Worm (Caenorhabditis elegans) whole organism, mixed stage, embryonic: ENCODE results near the gene hpo-18.

Experiments used
- M03D4.4 ChIP-seq: sonication (generic microtip); optimal IDR thresholded peaks from 2 replicates; lab custom pipeline; 2017; ENCODE audit warnings: mild to moderate bottlenecking, missing genetic modification characterization, missing compliant biosample characterization
- ceh-39 ChIP-seq: fragments of 150-350 bp; optimal IDR thresholded peaks from 2 replicates; lab custom pipeline; 2014; ENCODE audit warnings: missing biosample characterization, missing genetic modification characterization
- ceh-43 ChIP-seq: fragments of 200-800 bp; sonication (Bioruptor generic); optimal IDR thresholded peaks from 2 replicates; lab custom pipeline; 2018; ENCODE audit warnings: mild to moderate bottlenecking, missing genetic modification characterization, moderate library complexity, missing compliant biosample characterization
- ceh-83 ChIP-seq: fragments of 200-800 bp; sonication (Bioruptor generic); optimal IDR thresholded peaks from 2 replicates; lab custom pipeline; 2018; ENCODE audit warnings: mild to moderate bottlenecking, missing genetic modification characterization, missing compliant biosample characterization
- ces-1 ChIP-seq: fragments of 150-350 bp; optimal IDR thresholded peaks from 2 replicates; lab custom pipeline; 2014; ENCODE audit warnings: missing biosample characterization, missing genetic modification reagents, missing genetic modification characterization
- cnd-1 ChIP-seq: fragments of 200-800 bp; sonication (Bioruptor generic); optimal IDR thresholded peaks from 2 replicates; lab custom pipeline; 2018; ENCODE audit warnings: mild to moderate bottlenecking, missing genetic modification characterization, missing compliant biosample characterization
- drap-1 ChIP-seq: fragments of 200-800 bp; sonication (Bioruptor generic); optimal IDR thresholded peaks from 3 replicates; lab custom pipeline; 2018; ENCODE audit warnings: mild to moderate bottlenecking, missing genetic modification characterization, missing compliant biosample characterization
- elt-1 ChIP-seq: sonication (generic microtip); optimal IDR thresholded peaks from 2 replicates; lab custom pipeline; 2017; ENCODE audit warnings: missing genetic modification characterization, mild to moderate bottlenecking, missing compliant biosample characterization, antibody characterized with exemption, moderate library complexity, borderline replicate concordance; ENCODE audit not compliant: insufficient read depth
- elt-3 ChIP-seq: fragments of 150-350 bp; optimal IDR thresholded peaks from 2 replicates; lab custom pipeline; 2014; ENCODE audit warnings: missing biosample characterization, missing genetic modification characterization
- flh-1 ChIP-seq: fragments of 200-800 bp; sonication (Bioruptor generic); optimal IDR thresholded peaks from 2 replicates; lab custom pipeline; 2018; ENCODE audit warnings: mild to moderate bottlenecking, missing genetic modification characterization, moderate library complexity, missing compliant biosample characterization
- ham-2 ChIP-seq: fragments of 200-800 bp; sonication (Bioruptor generic); optimal IDR thresholded peaks from 2 replicates; lab custom pipeline; 2018; ENCODE audit warnings: mild to moderate bottlenecking, missing genetic modification characterization, missing compliant biosample characterization
- hlh-1 ChIP-seq: fragments of 150-350 bp; optimal IDR thresholded peaks from 2 replicates; lab custom pipeline; 2014; ENCODE audit warnings: missing biosample characterization, missing genetic modification reagents, missing genetic modification characterization
- lin-13 ChIP-seq: fragments of 150-350 bp; optimal IDR thresholded peaks from 2 replicates; lab custom pipeline; 2014; ENCODE audit warnings: missing biosample characterization, missing genetic modification characterization
- lin-32 ChIP-seq: fragments of 200-800 bp; sonication (Bioruptor generic); optimal IDR thresholded peaks from 2 replicates; lab custom pipeline; 2018; ENCODE audit warnings: mild to moderate bottlenecking, missing genetic modification characterization, missing compliant biosample characterization
- lsy-2 ChIP-seq: fragments of 150-350 bp; optimal IDR thresholded peaks from 2 replicates; lab custom pipeline; 2014; ENCODE audit warnings: missing biosample characterization, missing genetic modification characterization
- mab-5 ChIP-seq: fragments of 150-350 bp; optimal IDR thresholded peaks from 2 replicates; lab custom pipeline; 2014; ENCODE audit warnings: missing biosample characterization, missing genetic modification characterization
- mep-1 ChIP-seq: fragments of 150-350 bp; optimal IDR thresholded peaks from 2 replicates; lab custom pipeline; 2017; ENCODE audit warnings: missing biosample characterization, missing genetic modification reagents, missing genetic modification characterization, inconsistent platforms
- mls-2 ChIP-seq: sonication (generic microtip); optimal IDR thresholded peaks from 2 replicates; lab custom pipeline; 2016; ENCODE audit warnings: mild to moderate bottlenecking, missing genetic modification characterization, moderate library complexity, missing compliant biosample characterization
- nhr-12 ChIP-seq: fragments of 150-350 bp; optimal IDR thresholded peaks from 2 replicates; lab custom pipeline; 2014; ENCODE audit warnings: missing biosample characterization, missing genetic modification characterization
- nhr-2 ChIP-seq: fragments of 150-350 bp; optimal IDR thresholded peaks from 2 replicates; lab custom pipeline; 2014; ENCODE audit warnings: missing biosample characterization, missing genetic modification characterization
- nhr-237 ChIP-seq: fragments of 150-350 bp; optimal IDR thresholded peaks from 2 replicates; lab custom pipeline; 2014; ENCODE audit warnings: missing biosample characterization, missing genetic modification characterization
- nhr-28 ChIP-seq: fragments of 150-350 bp; optimal IDR thresholded peaks from 2 replicates; lab custom pipeline; 2014; ENCODE audit warnings: missing biosample characterization, missing genetic modification characterization
- nhr-76 ChIP-seq: sonication (generic microtip); optimal IDR thresholded peaks from 2 replicates; lab custom pipeline; 2017; ENCODE audit warnings: missing biosample characterization, missing genetic modification characterization
- pha-4 ChIP-seq: fragments of 150-350 bp; optimal IDR thresholded peaks from 2 replicates; lab custom pipeline; 2018; ENCODE audit warnings: missing biosample characterization, missing genetic modification reagents, missing genetic modification characterization
- snpc-4 ChIP-seq: fragments of 150-350 bp; optimal IDR thresholded peaks from 2 replicates; lab custom pipeline; 2014; ENCODE audit warnings: missing biosample characterization, missing genetic modification characterization
- sptf-1 ChIP-seq: sonication (generic microtip); optimal IDR thresholded peaks from 2 replicates; lab custom pipeline; 2017; ENCODE audit warnings: mild to moderate bottlenecking, missing genetic modification characterization, moderate library complexity, missing compliant biosample characterization
- unc-120 ChIP-seq: sonication (generic microtip); optimal IDR thresholded peaks from 2 replicates; lab custom pipeline; 2017; ENCODE audit warnings: missing genetic modification characterization, missing compliant biosample characterization; ENCODE audit not compliant: poor library complexity, severe bottlenecking
- unc-39 ChIP-seq: fragments of 150-350 bp; optimal IDR thresholded peaks from 2 replicates; lab custom pipeline; 2014; ENCODE audit warnings: missing biosample characterization, missing genetic modification characterization
- unc-62 ChIP-seq: fragments of 150-350 bp; optimal IDR thresholded peaks from 2 replicates; lab custom pipeline; 2014; ENCODE audit warnings: missing biosample characterization, missing genetic modification reagents, missing genetic modification characterization
- ztf-11 ChIP-seq: fragments of 150-350 bp; optimal IDR thresholded peaks from 2 replicates; lab custom pipeline; 2014; ENCODE audit warnings: missing biosample characterization, missing genetic modification characterization

hpo-18 gene

DNA sequence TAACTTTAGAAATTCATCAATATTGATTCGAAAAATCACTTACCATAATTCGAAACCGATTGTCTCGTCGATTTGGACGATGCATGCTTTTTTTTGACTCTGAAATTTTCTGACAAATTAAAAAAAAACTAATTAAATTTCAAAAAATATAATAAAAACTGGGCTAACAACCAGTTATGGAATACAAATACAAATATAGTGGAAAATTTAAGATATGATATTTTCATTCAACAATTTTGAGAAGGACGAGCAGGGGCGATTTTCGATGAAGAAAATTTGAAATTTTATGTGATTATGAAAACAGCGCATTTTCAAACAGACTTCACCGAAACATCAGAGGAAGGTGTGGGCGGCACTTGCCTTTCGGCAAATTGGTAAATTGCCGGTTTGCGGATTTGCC is 36.1 kb upstream of the hpo-18 start, which contains the start of gene F13A2.1:
TSS of gene F13A2.1 (minus strand) at position 101 of the 400 bp plus-strand sequence.
- TF ChIP-seq mls-2 (tag; lab: Kevin White, UChicago) = no peak
- no peak for TF ChIP-seq unc-120 (tag; lab: Kevin White, UChicago)
- no peak for TF ChIP-seq nhr-12
- no peak for TF ChIP-seq elt-3 (tag; lab: Kevin White, UChicago)
- no peak for TF ChIP-seq snpc-4 (tag; lab: Kevin White, UChicago)
- TF ChIP-seq unc-62 (GFP tag; lab: Kevin White, UChicago) = no peak
- TF ChIP-seq cnd-1 (tag; lab: Kevin White, UChicago) = no peak
- TF ChIP-seq nhr-28 (tag; lab: Kevin White, UChicago) = no peak
- TF ChIP-seq lin-32 (GFP tag; lab: Kevin White, UChicago) = no peak

ce11 chrV:4377622-4378021 is 31.4 kb upstream of the hpo-18 start, which contains the start of gene F32D1.8:
Gene F32D1.8 (minus strand): TSS chrV:4377722.
- TF ChIP-seq ztf-11 (tag; lab: Kevin White, UChicago) (no peak), cnd-1 (tag; lab: Kevin White, UChicago) (no peak), lsy-2 (tag; lab: Kevin White, UChicago) (no peak), flh-1 (no peak), ceh-43 (GFP tag; lab: Kevin White, UChicago) (no peak), hlh-1 (tag; lab: Kevin White, UChicago) (no peak), ceh-39 (tag; lab: Kevin White, UChicago) (no peak), unc-39 (tag; lab: Kevin White, UChicago) (no peak), nhr-76 (tag; lab: Kevin White, UChicago) (no peak), lin-13 (no peak)

DNA sequence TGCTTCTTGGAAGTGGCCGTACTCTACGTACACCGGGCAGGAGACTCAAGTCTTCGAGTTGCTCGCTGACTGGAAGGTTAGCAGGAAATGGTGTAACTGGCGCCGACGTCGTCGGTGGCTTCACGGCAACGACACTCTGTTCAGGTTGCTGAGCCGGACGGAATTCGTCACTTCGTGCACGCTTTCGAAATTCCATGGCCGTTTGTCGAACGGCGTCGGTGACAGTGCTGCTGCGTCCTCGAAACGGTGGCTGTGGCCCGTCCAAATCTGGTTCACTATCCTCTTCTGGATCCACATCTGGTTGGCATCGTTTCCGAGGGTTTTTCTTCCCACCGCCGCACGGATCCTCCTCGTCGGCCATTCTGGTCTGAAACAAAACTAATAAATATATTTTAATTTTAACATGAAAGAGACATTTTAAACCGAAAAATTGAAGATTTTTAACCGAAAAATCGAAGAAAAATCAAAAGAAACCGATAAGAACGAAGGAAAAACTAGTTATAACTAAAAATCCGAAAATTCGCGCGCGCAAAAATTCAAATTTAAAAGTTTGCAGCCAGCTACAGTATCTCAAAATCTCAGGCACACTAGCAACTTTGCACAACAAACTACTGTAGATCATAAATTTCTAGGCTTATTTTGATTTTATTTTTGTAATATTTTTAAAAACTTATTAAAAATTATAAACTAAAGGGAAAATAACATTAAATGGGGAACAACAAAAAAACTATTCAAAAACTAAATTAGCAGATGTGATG is 29.8 kb upstream of the hpo-18 start, which contains the start of gene F32D1.7:
TSS of gene F32D1.7 (minus strand) at position 367 of the 758 bp plus-strand sequence.
- TF ChIP-seq drap-1 (GFP tag; lab: Kevin White, UChicago) (no peak), ces-1 (GFP tag; lab: Kevin White, UChicago) (no peak), ceh-83 (GFP tag; lab: Kevin White, UChicago) (no peak), M03D4.4 (tag; lab: Kevin White, UChicago) (no peak), unc-62 (GFP tag; lab: Kevin White, UChicago) (no peak), lsy-2 (tag; lab: Kevin White, UChicago) (no peak), mep-1 (no peak), lin-13 (no peak)
- TF ChIP-seq, all 35 proteins: peak for 0

- TF ChIP-seq ham-2 (GFP tag; lab: Kevin White, UChicago) (no peak), unc-120 (tag; lab: Kevin White, UChicago) (no peak), mep-1 (no peak), pha-4 (tag; lab: Kevin White, UChicago) (no peak), elt-1 (tag; lab: Kevin White, UChicago) (no peak), snpc-4 (tag; lab: Kevin White, UChicago) (no peak), flh-1 (no peak), hlh-1 (tag; lab: Kevin White, UChicago) (no peak), lsy-2 (tag; lab: Kevin White, UChicago) (no peak), elt-3 (tag; lab: Kevin White, UChicago) (no peak), mab-5 (no peak)
Observed at ce11 chrV:4374625-4375024, 28.4 kb upstream of the hpo-18 start, which contains the start of gene neg-1. Gene neg-1 (minus strand): TSS chrV:4374874.

DNA sequence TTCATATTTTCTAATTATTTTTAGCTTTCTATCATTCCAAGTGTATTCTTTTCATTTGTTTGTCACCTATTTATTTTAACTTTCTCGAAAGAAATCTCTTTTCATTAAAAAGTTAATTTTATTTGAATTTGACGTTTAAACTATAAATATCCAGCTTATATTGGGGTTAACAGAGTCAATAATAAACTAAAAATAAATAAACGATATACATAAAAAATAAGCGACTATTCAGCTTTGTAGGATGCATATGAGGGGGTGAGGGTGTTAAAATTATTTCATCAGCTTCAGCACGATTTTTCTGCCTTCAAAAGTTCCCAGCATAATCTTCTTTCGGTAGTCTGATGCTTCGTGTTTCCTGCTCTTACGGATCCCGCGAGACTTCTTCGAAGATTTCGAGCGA is 27.4 kb upstream of the hpo-18 start:
- TF ChIP-seq hlh-1 (tag; lab: Kevin White, UChicago) (no peak), nhr-2 (tag; lab: Kevin White, UChicago) (no peak), M03D4.4 (tag; lab: Kevin White, UChicago) (no peak), nhr-237 (tag; lab: Kevin White, UChicago) (no peak), snpc-4 (tag; lab: Kevin White, UChicago) (no peak), elt-3 (tag; lab: Kevin White, UChicago) (no peak), sptf-1 (tag; lab: Kevin White, UChicago) (no peak), ceh-39 (tag; lab: Kevin White, UChicago) (no peak), cnd-1 (tag; lab: Kevin White, UChicago) (no peak), ces-1 (GFP tag; lab: Kevin White, UChicago) (no peak), mls-2 (tag; lab: Kevin White, UChicago) (no peak), ham-2 (GFP tag; lab: Kevin White, UChicago) (no peak)
